Fruit fly (Drosophila melanogaster): ENCODE data around the gene rdgA.
A peak's percentile ranks its signal among the peaks of the same experiment; 100 is the strongest.

rdgA gene

dm6 chrX:8900094-8900493 lies 6.8 kb upstream of the rdgA start, which contains the start of gene Uros1 (continued):
- TF ChIP-seq eyg (GFP tag; optimal IDR thresholded peaks at IDR 0.05) (no peak), odd (GFP tag; optimal IDR thresholded peaks at IDR 0.05) (no peak), az2 (GFP tag; optimal IDR thresholded peaks at IDR 0.05) (peak; percentile 6), HLHmδ (GFP tag; optimal IDR thresholded peaks at IDR 0.05) (no peak), CG4707 (GFP tag; optimal IDR thresholded peaks at IDR 0.05) (no peak), CG13624 (GFP tag; optimal IDR thresholded peaks at IDR 0.05) (no peak), trem (tag; optimal IDR thresholded peaks at IDR 0.05) (peak; percentile 49), vfl (GFP tag; optimal IDR thresholded peaks at IDR 0.05) (no peak), ci (GFP tag; IDR thresholded peaks at IDR 0.05) (peak; percentile 62; the same call in 1 of the 3 replicates), TFAM (GFP tag; optimal IDR thresholded peaks at IDR 0.05) (no peak), CrebB (tag; optimal IDR thresholded peaks at IDR 0.05) (no peak), CG3838 (GFP tag; optimal IDR thresholded peaks at IDR 0.05) (no peak), Atf-2 (GFP tag; optimal IDR thresholded peaks at IDR 0.05) (no peak), fd102C (GFP tag; optimal IDR thresholded peaks at IDR 0.05) (no peak), kay (GFP tag; optimal IDR thresholded peaks at IDR 0.05) (no peak), HLH3B (GFP tag; IDR thresholded peaks at IDR 0.05) (no peak), dan (GFP tag; IDR thresholded peaks at IDR 0.05) (no peak), CG11085 (GFP tag; IDR thresholded peaks at IDR 0.05) (no peak), Aef1 (GFP tag; IDR thresholded peaks at IDR 0.05) (peak; percentile 17; the same call in 1 of the 3 replicates), cwo (GFP tag; optimal IDR thresholded peaks at IDR 0.05) (no peak), CG33557 (GFP tag; optimal IDR thresholded peaks at IDR 0.05) (no peak), CG10959 (GFP tag; IDR thresholded peaks at IDR 0.05) (no peak), slou (GFP tag; optimal IDR thresholded peaks at IDR 0.05) (no peak), dmrt11E (tag; optimal IDR thresholded peaks at IDR 0.05) (no peak), CG10654 (GFP tag; optimal IDR thresholded peaks at IDR 0.05) (no peak), CG16779 (GFP tag; IDR thresholded peaks at IDR 0.05) (no peak), dm (GFP tag; optimal IDR thresholded peaks at IDR 0.05) (no peak), ssp (GFP tag; IDR thresholded peaks at IDR 0.05) (peak; percentile 40), CG4424 (GFP tag; optimal IDR thresholded peaks at IDR 0.05) (peak; percentile 27), knrl (GFP tag; IDR thresholded peaks at IDR 0.05; ENCODE audit: partially characterized antibody) (no peak), CG10321 (GFP tag; IDR thresholded peaks at IDR 0.05) (0 out of 2 replicates have a peak, but pooled peaks have one; percentile 11), CG13123 (GFP tag; optimal IDR thresholded peaks at IDR 0.05) (no peak), psq (GFP tag; optimal IDR thresholded peaks at IDR 0.05) (no peak), Camta (GFP tag; optimal IDR thresholded peaks at IDR 0.05) (no peak), lilli (GFP tag; optimal IDR thresholded peaks at IDR 0.05) (peak; percentile 60), MBD-R2 (GFP tag; IDR thresholded peaks at IDR 0.05) (peak; percentile 85), CG13296 (GFP tag; optimal IDR thresholded peaks at IDR 0.05) (no peak), Neu2 (GFP tag; optimal IDR thresholded peaks at IDR 0.05; ENCODE audit: borderline replicate concordance) (no peak), Dip3 (GFP tag; optimal IDR thresholded peaks at IDR 0.05) (peak; percentile 23), Spps (tag; optimal IDR thresholded peaks at IDR 0.05) (no peak), gsb (GFP tag; IDR thresholded peaks at IDR 0.05) (no peak), en (GFP tag; optimal IDR thresholded peaks at IDR 0.05) (no peak), CG7963 (GFP tag; IDR thresholded peaks at IDR 0.05; ENCODE audit: partially characterized antibody) (no peak), CG15696 (tag; optimal IDR thresholded peaks at IDR 0.05) (no peak), CG16815 (GFP tag; optimal IDR thresholded peaks at IDR 0.05) (no peak), toy (GFP tag; IDR thresholded peaks at IDR 0.05) (0 out of 2 replicates have a peak, but pooled peaks have one; percentile 20), Hey (tag; optimal IDR thresholded peaks at IDR 0.05) (no peak), Ssrp (tag; optimal IDR thresholded peaks at IDR 0.05) (no peak), gcm2 (GFP tag; optimal IDR thresholded peaks at IDR 0.05) (no peak), CG17612 (GFP tag; IDR thresholded peaks at IDR 0.05) (no peak), CG3407 (GFP tag; optimal IDR thresholded peaks at IDR 0.05) (no peak), ttk (GFP tag; IDR thresholded peaks at IDR 0.05) (no peak), Side (GFP tag; optimal IDR thresholded peaks at IDR 0.05) (no peak)

All from whole organism, embryonic.